Worm (Caenorhabditis elegans) whole organism, early embryonic: Measurements from ENCODE around the gene gos-28.

Experiments used
- B0310.2 ChIP-seq: sonication (generic microtip); optimal IDR thresholded peaks from 2 replicates; lab custom pipeline; 2016; ENCODE audit warnings: mild to moderate bottlenecking, missing genetic modification characterization, missing compliant biosample characterization
- F13C5.2 ChIP-seq: sonication (generic microtip); optimal IDR thresholded peaks from 2 replicates; lab custom pipeline; 2017; ENCODE audit warnings: mild to moderate bottlenecking, missing genetic modification characterization, inconsistent platforms, missing compliant biosample characterization
- aly-1 ChIP-seq: sonication (generic microtip); optimal IDR thresholded peaks from 2 replicates; lab custom pipeline; 2016; ENCODE audit warnings: missing genetic modification characterization, missing compliant biosample characterization
- ama-1 ChIP-seq: fragments of 150-350 bp; optimal IDR thresholded peaks from 2 replicates; lab custom pipeline; 2014
- ceh-13 ChIP-seq: fragments of 200-800 bp; sonication (Bioruptor generic); optimal IDR thresholded peaks from 2 replicates; lab custom pipeline; 2018; ENCODE audit warnings: mild to moderate bottlenecking, missing genetic modification characterization, missing compliant biosample characterization
- ceh-36 ChIP-seq: sonication (generic microtip); optimal IDR thresholded peaks from 2 replicates; lab custom pipeline; 2016; ENCODE audit warnings: missing genetic modification characterization, inconsistent platforms, missing compliant biosample characterization
- ets-7 ChIP-seq: sonication (generic microtip); optimal IDR thresholded peaks from 2 replicates; lab custom pipeline; 2016; ENCODE audit warnings: missing genotype, missing genetic modification characterization, missing compliant biosample characterization
- flt-1 ChIP-seq: fragments of 200-800 bp; sonication (Bioruptor generic); IDR thresholded peaks from 2 replicates; pipeline ENCODE4 v1.3.6; 2022; ENCODE audit warnings: missing genetic modification characterization, missing compliant biosample characterization
- hmg-4 ChIP-seq: fragments of 200-800 bp; sonication (Bioruptor generic); optimal IDR thresholded peaks from 2 replicates; lab custom pipeline; 2018; ENCODE audit warnings: mild to moderate bottlenecking, missing genetic modification characterization, missing compliant biosample characterization
- hnd-1 ChIP-seq: sonication (generic microtip); optimal IDR thresholded peaks from 2 replicates; lab custom pipeline; 2016; ENCODE audit warnings: missing genetic modification characterization, missing compliant biosample characterization
- scrt-1 ChIP-seq: fragments of 200-800 bp; sonication (Bioruptor generic); IDR thresholded peaks from 2 replicates; pipeline ENCODE4 v1.3.6; 2022; ENCODE audit warnings: missing genetic modification characterization, missing compliant biosample characterization
- tbx-11 ChIP-seq: fragments of 200-800 bp; sonication (Bioruptor generic); IDR thresholded peaks from 2 replicates; pipeline ENCODE4 v1.3.6; 2022; ENCODE audit warnings: missing genetic modification characterization, missing compliant biosample characterization
- tbx-37 ChIP-seq: fragments of 200-800 bp; sonication (Bioruptor generic); conservative IDR thresholded peaks from 2 replicates; pipeline ENCODE4 v1.3.6; 2022; ENCODE audit warnings: missing genetic modification reagents, missing genetic modification characterization, missing compliant biosample characterization

DNA sequence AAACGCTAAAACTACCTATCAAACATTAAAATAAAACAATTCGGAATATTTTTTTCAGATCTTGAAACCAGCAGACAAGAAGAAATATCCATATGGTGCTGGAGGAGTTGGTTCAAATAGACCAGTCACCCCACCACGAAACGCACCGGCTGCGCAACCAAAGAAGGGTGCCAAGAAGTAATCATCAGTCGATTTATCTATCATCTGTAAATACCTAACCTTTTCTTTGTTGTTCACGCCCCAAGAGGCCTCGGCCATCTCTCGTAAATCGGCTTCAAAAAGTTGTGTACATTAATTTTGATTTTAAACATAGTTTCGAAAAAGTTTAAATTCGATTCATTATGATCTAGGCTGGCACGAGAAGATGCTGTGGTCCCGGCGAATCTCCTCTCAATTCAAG is 11.0 kb downstream of the gos-28 start:
- TF ChIP-seq ama-1 (lab: Kevin White, UChicago) (no peak), flt-1 (GFP tag; lab: Robert Waterston, UW) (no peak), hnd-1 (tag; lab: Kevin White, UChicago) (no peak), hmg-4 (GFP tag; lab: Kevin White, UChicago) (no peak), ceh-36 (tag; lab: Kevin White, UChicago) (no peak), ets-7 (no peak), tbx-37 (GFP tag; lab: Robert Waterston, UW) (no peak), aly-1 (tag; lab: Kevin White, UChicago) (no peak), tbx-11 (GFP tag; lab: Robert Waterston, UW) (0 out of 2 replicates have a peak, but pooled peaks have one; percentile 10), F13C5.2 (tag; lab: Kevin White, UChicago) (no peak), scrt-1 (GFP tag; lab: Robert Waterston, UW) (no peak), ceh-13 (GFP tag; lab: Kevin White, UChicago) (no peak), B0310.2 (no peak)
